Fruit fly (Drosophila melanogaster) S2 (cell line): ENCODE results near the gene CG32536.
A peak's percentile ranks its signal among the peaks of the same experiment; 100 is the strongest.

ENCODE experiments used
- CG8478 ChIP-seq: fragments of >200 bp; optimal IDR thresholded peaks from 2 replicates; lab custom pipeline; 2018
- CTCF ChIP-seq, 2 experiments: fragments of >200 bp; optimal IDR thresholded peaks; 2 replicates each; lab custom pipeline; 2018

- TF ChIP-seq CTCF (optimal IDR thresholded peaks at IDR 0.05; lab: Kevin White, UChicago): peak; percentile 7 to 35
- no peak for TF ChIP-seq CG8478
Measured at dm6 chrX:19261528-19262102, 15.1 kb downstream of the CG32536 start, which contains the start of gene Vav.
